Fruit fly (Drosophila melanogaster) whole organism, embryonic: ENCODE measurements around the gene CG17199.

Experiments
- Awh ChIP-seq: fragments of 200-800 bp; sonication (Bioruptor generic); IDR thresholded peaks from 2 replicates; pipeline ENCODE4, ENCODE4 v1.3.6; 2022; ENCODE audit warnings: missing biosample characterization, missing genetic modification characterization
- CG10979 ChIP-seq: fragments of 200-800 bp; sonication (Bioruptor generic); optimal IDR thresholded peaks from 2 replicates; lab custom pipeline; 2018; ENCODE audit warnings: missing biosample characterization, mild to moderate bottlenecking, missing genetic modification characterization, moderate library complexity
- CG11085 ChIP-seq: fragments of 200-800 bp; sonication (Bioruptor generic); IDR thresholded peaks from 2 replicates; pipeline ENCODE4 v1.3.6; 2022; ENCODE audit warnings: missing biosample characterization, missing genetic modification characterization
- CG13894 ChIP-seq: fragments of 200-800 bp; sonication (Bioruptor generic); optimal IDR thresholded peaks from 3 replicates; lab custom pipeline; 2018; ENCODE audit warnings: missing biosample characterization, mild to moderate bottlenecking, missing genetic modification characterization, moderate library complexity
- CG17612 ChIP-seq: fragments of 200-800 bp; sonication (Bioruptor generic); IDR thresholded peaks from 2 replicates; pipeline ENCODE4 v1.3.6; 2022; ENCODE audit warnings: missing biosample characterization, missing genetic modification characterization
- CG18262 ChIP-seq: fragments of 200-800 bp; optimal IDR thresholded peaks from 3 replicates; lab custom pipeline; 2019; ENCODE audit warnings: missing biosample characterization, mild to moderate bottlenecking, missing genetic modification characterization, moderate library complexity
- CG8944 ChIP-seq: fragments of 200-800 bp; sonication (Bioruptor generic); optimal IDR thresholded peaks from 3 replicates; lab custom pipeline; 2016; ENCODE audit warnings: missing biosample characterization, missing genetic modification characterization
- Deaf1 ChIP-seq: fragments of 200-800 bp; optimal IDR thresholded peaks from 3 replicates; lab custom pipeline; 2019; ENCODE audit warnings: missing biosample characterization, mild to moderate bottlenecking, missing genetic modification characterization, moderate library complexity
- Dip3 ChIP-seq: fragments of 200-800 bp; sonication (Bioruptor generic); optimal IDR thresholded peaks from 3 replicates; lab custom pipeline; 2016; ENCODE audit warnings: missing biosample characterization, missing genetic modification characterization
- Drgx ChIP-seq: fragments of 200-800 bp; sonication (Bioruptor generic); IDR thresholded peaks from 2 replicates; pipeline ENCODE4 v1.3.6; 2022; ENCODE audit warnings: missing biosample characterization, missing genetic modification characterization
- Eip74EF ChIP-seq, 2 experiments: fragments of 200-800 bp in 1 of 2; fragments of >200 bp in 1 of 2; sonication (Bioruptor generic) in 1 of 2; optimal IDR thresholded peaks; 2 replicates each; lab custom pipeline; 2017 to 2019; ENCODE audit warnings: missing biosample characterization in 2 of 2, missing genetic modification characterization in 2 of 2, mild to moderate bottlenecking in 1 of 2, moderate library complexity in 1 of 2
- Hey ChIP-seq: fragments of 200-800 bp; sonication (Bioruptor generic); optimal IDR thresholded peaks from 3 replicates; lab custom pipeline; 2018; ENCODE audit warnings: missing biosample characterization, mild to moderate bottlenecking, missing genetic modification characterization
- Meics ChIP-seq: fragments of 200-800 bp; sonication (Bioruptor generic); optimal IDR thresholded peaks from 2 replicates; lab custom pipeline; 2017; ENCODE audit warnings: missing biosample characterization, mild to moderate bottlenecking, missing genetic modification characterization
- Pdp1 ChIP-seq, 2 experiments: fragments of 200-800 bp; sonication (Bioruptor generic); optimal IDR thresholded peaks; 3 replicates each; lab custom pipeline; 2016; ENCODE audit warnings: missing biosample characterization in 2 of 2, missing genetic modification characterization in 2 of 2, mild to moderate bottlenecking in 1 of 2, moderate library complexity in 1 of 2
- abd-A ChIP-seq: fragments of 200-800 bp; sonication (Bioruptor generic); optimal IDR thresholded peaks from 3 replicates; lab custom pipeline; 2019; ENCODE audit warnings: missing biosample characterization, mild to moderate bottlenecking, missing genetic modification characterization, moderate library complexity
- chinmo ChIP-seq: fragments of 200-800 bp; sonication (Bioruptor generic); IDR thresholded peaks from 4 replicates; pipeline ENCODE4 v1.3.6; 2022; ENCODE audit warnings: missing biosample characterization, missing genetic modification characterization; ENCODE audit not compliant: partially characterized antibody
- dmrt11E ChIP-seq: fragments of 200-800 bp; sonication (Bioruptor generic); optimal IDR thresholded peaks from 3 replicates; lab custom pipeline; 2018; ENCODE audit warnings: missing biosample characterization, mild to moderate bottlenecking, missing genetic modification characterization, moderate library complexity
- en ChIP-seq: fragments of 200-800 bp; sonication (Bioruptor generic); optimal IDR thresholded peaks from 2 replicates; lab custom pipeline; 2016; ENCODE audit warnings: missing biosample characterization, missing genetic modification characterization
- eve ChIP-seq, 2 experiments: fragments of >200 bp; optimal IDR thresholded peaks; 2 replicates each; lab custom pipeline; 2017; ENCODE audit warnings: missing biosample characterization in 2 of 2, missing genetic modification characterization in 2 of 2
- fd102C ChIP-seq: fragments of 200-800 bp; sonication (Bioruptor generic); optimal IDR thresholded peaks from 2 replicates; lab custom pipeline; 2018; ENCODE audit warnings: missing biosample characterization, mild to moderate bottlenecking, missing genetic modification characterization, moderate library complexity
- fd96Cb ChIP-seq: fragments of 200-800 bp; sonication (Bioruptor generic); optimal IDR thresholded peaks from 2 replicates; lab custom pipeline; 2018; ENCODE audit warnings: missing biosample characterization, mild to moderate bottlenecking, missing genetic modification characterization, moderate library complexity
- insv ChIP-seq, 2 experiments: fragments of 200-800 bp; sonication (Bioruptor generic); optimal IDR thresholded peaks; 3 replicates each; lab custom pipeline; 2016 to 2018; ENCODE audit warnings: missing biosample characterization in 2 of 2, missing genetic modification characterization in 2 of 2
- kni ChIP-seq: fragments of 200-800 bp; sonication (Bioruptor generic); optimal IDR thresholded peaks from 3 replicates; lab custom pipeline; 2017; ENCODE audit warnings: mild to moderate bottlenecking, missing biosample characterization, missing genetic modification reagents, missing genetic modification characterization
- lola ChIP-seq, 3 experiments: fragments of >200 bp in 2 of 3; fragments of 200-800 bp in 1 of 3; sonication (Bioruptor generic) in 1 of 3; optimal IDR thresholded peaks; 2 replicates each; lab custom pipeline; 2017 to 2019; ENCODE audit warnings: missing biosample characterization in 3 of 3, missing genetic modification characterization in 3 of 3, mild to moderate bottlenecking in 1 of 3, moderate library complexity in 1 of 3
- oc ChIP-seq: fragments of 200-800 bp; sonication (Bioruptor generic); optimal IDR thresholded peaks from 2 replicates; lab custom pipeline; 2018; ENCODE audit warnings: missing biosample characterization, mild to moderate bottlenecking, missing genetic modification characterization, moderate library complexity
- pfk ChIP-seq: fragments of 200-800 bp; sonication (Bioruptor generic); optimal IDR thresholded peaks from 2 replicates; lab custom pipeline; 2018; ENCODE audit warnings: missing biosample characterization, mild to moderate bottlenecking, missing genetic modification characterization, moderate library complexity
- phol ChIP-seq: fragments of 200-800 bp; sonication (Bioruptor generic); optimal IDR thresholded peaks from 3 replicates; lab custom pipeline; 2018; ENCODE audit warnings: missing biosample characterization, mild to moderate bottlenecking, missing genetic modification characterization, moderate library complexity
- sd ChIP-seq: fragments of 200-800 bp; sonication (Bioruptor generic); optimal IDR thresholded peaks from 3 replicates; lab custom pipeline; 2018; ENCODE audit warnings: missing biosample characterization, mild to moderate bottlenecking, missing genetic modification characterization, moderate library complexity
- sens ChIP-seq: fragments of 200-800 bp; sonication (Bioruptor generic); peaks from one replicate; lab custom pipeline; 2016; ENCODE audit warnings: missing biosample characterization, missing genetic modification characterization
- twi ChIP-seq: fragments of 200-800 bp; optimal IDR thresholded peaks from 2 replicates; lab custom pipeline; 2019; ENCODE audit warnings: missing biosample characterization, mild to moderate bottlenecking, missing genetic modification characterization, moderate library complexity
- unc-4 ChIP-seq: fragments of 200-800 bp; sonication (Bioruptor generic); IDR thresholded peaks from 2 replicates; pipeline ENCODE4 v1.3.6; 2022; ENCODE audit warnings: missing biosample characterization, missing genetic modification characterization; ENCODE audit not compliant: partially characterized antibody
- zfh1 ChIP-seq: fragments of 200-800 bp; sonication (Bioruptor generic); IDR thresholded peaks from 3 replicates; pipeline ENCODE4 v1.3.6; 2022; ENCODE audit warnings: missing biosample characterization, missing genetic modification characterization

The CG17199 gene

DNA sequence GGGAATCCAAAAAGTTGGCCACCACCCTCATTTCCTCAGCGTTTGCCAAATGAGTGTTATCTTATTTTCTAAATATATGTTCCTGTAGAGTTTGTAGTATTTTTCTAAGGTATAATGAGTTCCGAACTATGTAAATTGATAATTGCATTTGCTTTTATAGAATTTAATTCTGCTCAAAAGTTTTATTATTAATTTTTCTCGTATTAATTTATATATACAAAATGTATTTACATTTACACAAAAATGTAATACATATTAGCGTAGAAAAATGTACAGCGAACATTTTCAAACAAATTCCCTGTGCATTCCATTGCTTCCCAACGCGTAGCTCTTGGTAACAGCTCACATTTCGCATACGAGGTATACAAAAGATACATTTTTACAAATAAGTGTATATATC, at the start of gene CG17199:
TSS of gene CG17199 (minus strand) at position 101 of the 400 bp plus-strand sequence.
- TF ChIP-seq CG8944 (GFP tag; lab: Kevin White, UChicago) (no peak), Dip3 (GFP tag; lab: Kevin White, UChicago) (no peak), Hey (tag; lab: Kevin White, UChicago) (no peak), zfh1 (GFP tag; lab: Robert Waterston, UW) (no peak), eve (GFP tag; optimal IDR thresholded peaks at IDR 0.05; lab: Kevin White, UChicago) (no peak)

DNA sequence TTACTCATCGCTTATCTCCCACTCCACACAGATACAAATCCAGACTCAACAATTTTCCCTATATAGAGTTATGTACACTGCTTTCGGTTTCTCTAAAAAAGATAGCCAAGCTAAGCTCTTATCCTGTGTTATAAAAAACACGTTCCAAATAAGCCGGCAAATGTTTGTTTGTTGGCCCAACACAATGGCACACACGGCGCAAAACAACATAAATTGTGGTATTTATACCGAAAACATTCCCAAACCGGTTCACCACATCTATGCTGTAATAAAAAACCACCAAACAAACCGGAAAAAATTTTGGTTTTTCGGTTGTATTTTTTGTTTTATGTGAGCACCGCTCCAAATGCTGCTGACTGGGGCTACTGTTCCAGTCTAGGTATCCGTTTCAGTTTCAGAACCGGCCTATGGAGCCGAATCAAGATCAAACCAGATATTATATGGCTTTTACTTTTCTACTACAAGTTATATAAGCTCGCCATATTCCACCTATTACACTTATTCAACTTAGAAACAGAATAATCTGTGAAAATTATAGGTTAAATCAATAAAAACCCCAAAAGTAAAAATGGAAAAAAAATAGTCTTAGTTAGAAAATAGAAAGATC, 49.3 kb upstream of the CG17199 start:
- TF ChIP-seq Deaf1 (tag; lab: Kevin White, UChicago) (no peak), en (GFP tag; lab: Kevin White, UChicago) (no peak), chinmo (0 out of 4 replicates have a peak, but pooled peaks have one; percentile 47), Pdp1 (GFP tag; optimal IDR thresholded peaks at IDR 0.05; lab: Kevin White, UChicago) (peak in 1 of 2 experiments; percentile 77), oc (peak; percentile 57), sd (tag; lab: Kevin White, UChicago) (peak; percentile 77), abd-A (tag; lab: Kevin White, UChicago) (peak; percentile 71), Awh (GFP tag; lab: Robert Waterston, UW) (0 out of 2 replicates have a peak, but pooled peaks have one; percentile 22), CG13894 (tag; lab: Kevin White, UChicago) (peak; percentile 65), Eip74EF (GFP tag; optimal IDR thresholded peaks at IDR 0.05; lab: Kevin White, UChicago) (peak in 1 of 2 experiments; percentile 2), eve (GFP tag; optimal IDR thresholded peaks at IDR 0.05; lab: Kevin White, UChicago) (peak in 1 of 2 experiments; percentile 6), insv (GFP tag; optimal IDR thresholded peaks at IDR 0.05; lab: Kevin White, UChicago) (no peak), kni (GFP tag; lab: Kevin White, UChicago) (peak; percentile 71), fd102C (GFP tag; lab: Kevin White, UChicago) (no peak)

dm6 chr3R:20257937-20258334, 48.3 kb upstream of the CG17199 start:
- TF ChIP-seq phol (tag; lab: Kevin White, UChicago) (peak; percentile 4), CG11085 (GFP tag; lab: Robert Waterston, UW) (no peak), unc-4 (GFP tag; lab: Robert Waterston, UW) (no peak), CG17612 (GFP tag; lab: Robert Waterston, UW) (no peak), CG10979 (tag; lab: Kevin White, UChicago) (peak; percentile 9), fd96Cb (tag; lab: Kevin White, UChicago) (peak; percentile 0), sens (peak; percentile 87), Drgx (GFP tag; lab: Robert Waterston, UW) (no peak), dmrt11E (tag; lab: Kevin White, UChicago) (peak; percentile 15), twi (no peak), CG18262 (peak; percentile 9), pfk (GFP tag; lab: Kevin White, UChicago) (no peak), Meics (GFP tag; lab: Kevin White, UChicago) (no peak), lola (GFP tag; optimal IDR thresholded peaks at IDR 0.05; lab: Kevin White, UChicago) (peak in 1 of 3 experiments; percentile 3)
- TF ChIP-seq, all 482 proteins: peak for 7
